Fruit fly (Drosophila melanogaster): ENCODE results near the gene CG13461.

The CG13461 gene

DNA sequence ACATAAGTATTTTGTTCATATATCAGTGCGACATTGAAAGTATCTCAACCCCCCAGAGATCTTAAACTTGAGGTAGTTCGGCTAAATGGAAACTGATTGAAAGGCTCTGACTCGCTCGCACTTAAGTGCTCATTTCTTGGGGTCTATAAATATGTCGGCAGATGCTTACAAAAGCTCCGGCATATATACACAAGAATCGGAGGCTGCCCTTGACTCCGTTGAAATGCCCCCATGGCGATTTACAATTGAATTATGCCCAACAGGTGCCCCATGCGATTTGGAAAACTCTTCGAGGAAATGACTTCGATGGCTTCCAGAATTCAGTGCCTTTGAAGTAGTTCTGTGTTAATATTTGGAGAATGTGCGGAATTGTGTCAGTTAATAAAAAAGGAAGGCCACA is 21.4 kb upstream of the CG13461 start:
- no peak for TF ChIP-seq CG6792 (GFP tag; optimal IDR thresholded peaks at IDR 0.05)
- TF ChIP-seq CG32006 (GFP tag; optimal IDR thresholded peaks at IDR 0.05), result no peak

DNA sequence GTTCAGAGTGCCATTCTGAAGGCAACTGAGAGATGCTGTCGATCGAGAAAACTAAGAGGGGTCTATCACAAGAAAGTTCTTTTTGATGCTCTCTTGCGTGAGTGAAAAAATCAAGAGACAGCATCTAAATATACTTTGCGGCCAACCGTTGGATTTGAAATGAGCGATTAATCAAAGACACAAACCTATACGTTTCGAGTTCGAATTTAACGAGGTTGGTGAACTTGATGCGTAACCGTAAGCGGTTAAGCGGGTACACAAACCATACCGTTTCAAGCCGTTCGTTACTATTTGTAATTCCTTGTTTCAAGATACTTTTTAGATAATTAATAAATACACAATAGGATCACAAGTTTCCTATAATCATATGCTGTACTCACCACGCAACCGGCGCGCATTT is 19.9 kb upstream of the CG13461 start:
- TF ChIP-seq vri (GFP tag; optimal IDR thresholded peaks at IDR 0.05) (no peak), CG8319 (GFP tag; optimal IDR thresholded peaks at IDR 0.05) (no peak), Hr39 (GFP tag; optimal IDR thresholded peaks at IDR 0.05) (no peak), lz (GFP tag; optimal IDR thresholded peaks at IDR 0.05) (no peak), Met (GFP tag; optimal IDR thresholded peaks at IDR 0.05) (no peak), CG10669 (GFP tag; optimal IDR thresholded peaks at IDR 0.05) (no peak), cyc (GFP tag; optimal IDR thresholded peaks at IDR 0.05) (no peak), CG8632 (GFP tag; optimal IDR thresholded peaks at IDR 0.05) (no peak), fkh (GFP tag; optimal IDR thresholded peaks at IDR 0.05) (no peak), acj6 (GFP tag; optimal IDR thresholded peaks at IDR 0.05) (no peak), esn (GFP tag; optimal IDR thresholded peaks at IDR 0.05) (no peak), pdm3 (GFP tag; optimal IDR thresholded peaks at IDR 0.05) (no peak), CG7368 (GFP tag; optimal IDR thresholded peaks at IDR 0.05) (no peak), topi (GFP tag; optimal IDR thresholded peaks at IDR 0.05) (no peak), Lpt (GFP tag; optimal IDR thresholded peaks at IDR 0.05) (no peak)

DNA sequence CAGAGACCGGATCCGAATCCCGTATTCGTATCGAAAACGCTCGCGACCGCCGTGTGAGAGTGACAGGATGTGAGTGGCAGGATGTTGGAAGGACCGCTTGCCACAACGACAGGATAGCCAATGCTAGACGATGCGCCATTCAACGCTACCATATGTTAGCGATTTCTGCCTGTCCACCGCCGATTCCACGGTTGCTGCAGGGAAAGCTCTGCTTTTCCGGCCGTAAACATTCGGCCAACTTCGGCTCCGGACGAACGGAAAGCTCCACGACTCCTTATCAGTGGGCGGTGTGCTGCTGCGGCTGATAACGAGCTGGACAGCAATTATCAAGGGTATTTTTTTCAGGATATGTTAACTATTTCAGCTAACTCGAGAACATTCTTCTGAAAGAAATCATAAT is 12.6 kb upstream of the CG13461 start, which contains the start of gene Sytbeta:
Gene Sytbeta, minus strand, starts transcription at position 101 of the 400 bp plus-strand sequence.
- no peak for TF ChIP-seq CG3032 (tag; optimal IDR thresholded peaks at IDR 0.05)
- TF ChIP-seq fkh (GFP tag; optimal IDR thresholded peaks at IDR 0.05), result no peak
- TF ChIP-seq CG16779 (tag; optimal IDR thresholded peaks at IDR 0.05), result no peak
- no peak for TF ChIP-seq CG9139 (GFP tag; optimal IDR thresholded peaks at IDR 0.05)
- no peak for TF ChIP-seq CG8119 (GFP tag; IDR thresholded peaks at IDR 0.05)
- no peak for TF ChIP-seq CG6792 (GFP tag; optimal IDR thresholded peaks at IDR 0.05)
- TF ChIP-seq fd59A (GFP tag; optimal IDR thresholded peaks at IDR 0.05), result no peak

DNA sequence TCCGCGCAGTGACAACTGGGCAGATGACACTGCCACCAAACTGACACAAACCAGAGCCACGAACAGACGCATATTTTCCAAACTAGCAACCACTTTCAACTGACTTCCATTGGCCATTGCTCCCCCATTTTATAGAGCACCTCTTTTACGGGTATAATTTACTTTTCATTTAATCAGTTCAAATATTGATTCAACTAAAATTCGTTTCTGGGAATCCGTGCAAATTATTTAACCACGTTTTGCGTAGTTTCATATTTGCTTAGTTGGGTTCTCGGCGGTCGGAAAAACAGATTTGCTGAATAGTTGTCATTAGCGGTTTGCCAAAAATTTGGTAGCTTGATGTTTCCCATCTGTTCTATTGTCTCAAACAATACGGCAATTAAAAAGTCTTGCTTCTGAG is 9.3 kb upstream of the CG13461 start, which contains the start of gene CG13460:
Gene CG13460, minus strand, starts transcription at position 101 of the 400 bp plus-strand sequence.
- TF ChIP-seq Sox15 (GFP tag; optimal IDR thresholded peaks at IDR 0.05) (no peak), acj6 (GFP tag; optimal IDR thresholded peaks at IDR 0.05) (no peak), fkh (GFP tag; optimal IDR thresholded peaks at IDR 0.05) (no peak), Sox102F (GFP tag; optimal IDR thresholded peaks at IDR 0.05) (no peak), CG16779 (tag; optimal IDR thresholded peaks at IDR 0.05) (no peak), Ets96B (tag; optimal IDR thresholded peaks at IDR 0.05) (no peak), eg (GFP tag; IDR thresholded peaks at IDR 0.05) (no peak), CG32006 (GFP tag; optimal IDR thresholded peaks at IDR 0.05) (no peak), spab (GFP tag; optimal IDR thresholded peaks at IDR 0.05) (no peak), fd59A (GFP tag; optimal IDR thresholded peaks at IDR 0.05) (no peak), CG10631 (GFP tag; optimal IDR thresholded peaks at IDR 0.05) (no peak), OdsH (GFP tag; optimal IDR thresholded peaks at IDR 0.05) (no peak), CG8632 (GFP tag; optimal IDR thresholded peaks at IDR 0.05) (no peak), Sox14 (GFP tag; optimal IDR thresholded peaks at IDR 0.05) (no peak), Hr39 (GFP tag; optimal IDR thresholded peaks at IDR 0.05) (no peak), CG10669 (GFP tag; optimal IDR thresholded peaks at IDR 0.05) (no peak), CG7368 (GFP tag; optimal IDR thresholded peaks at IDR 0.05) (no peak), Blimp-1 (GFP tag; optimal IDR thresholded peaks at IDR 0.05) (no peak)

DNA sequence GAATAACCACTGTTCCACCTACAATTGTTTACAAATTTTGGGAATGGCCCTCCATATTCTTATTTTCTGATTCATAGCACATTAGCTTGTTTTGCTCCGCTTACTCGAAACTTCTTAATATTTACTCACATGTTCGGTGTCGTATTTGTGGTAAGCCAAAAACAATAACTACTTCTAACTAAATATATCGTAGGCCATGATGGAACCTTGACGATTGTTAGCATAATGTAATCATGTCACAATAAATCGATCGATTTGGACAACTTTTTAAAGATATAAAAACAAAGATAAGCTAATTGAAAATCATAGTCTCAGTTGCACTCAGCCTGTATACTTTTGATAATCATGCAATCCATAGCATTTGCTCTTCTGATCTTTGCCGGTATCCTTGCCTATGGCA is 2.2 kb upstream of the CG13461 start, which contains the start of gene EAChm:
Gene EAChm, plus strand, starts transcription at position 301 of the 400 bp plus-strand sequence.
- TF ChIP-seq topi (GFP tag; optimal IDR thresholded peaks at IDR 0.05), result no peak
- no peak for TF ChIP-seq CG6808 (GFP tag; optimal IDR thresholded peaks at IDR 0.05)
- no peak for TF ChIP-seq CG4318 (GFP tag; optimal IDR thresholded peaks at IDR 0.05)
- no peak for TF ChIP-seq svp (GFP tag)
- TF ChIP-seq Smox (GFP tag; optimal IDR thresholded peaks at IDR 0.05), result no peak
- TF ChIP-seq Eip78C (GFP tag), result no peak
- no peak for TF ChIP-seq eg (GFP tag; IDR thresholded peaks at IDR 0.05)
- no peak for TF ChIP-seq fd59A (GFP tag; optimal IDR thresholded peaks at IDR 0.05)
